Fruit fly (Drosophila melanogaster) whole organism, embryonic: ENCODE data around the gene His3.3A.

Experiments used
- Atf3 ChIP-seq: fragments of 200-800 bp; sonication (Bioruptor generic); optimal IDR thresholded peaks from 3 replicates; lab custom pipeline; 2016; ENCODE audit warnings: missing biosample characterization, missing genetic modification characterization
- Awh ChIP-seq: fragments of 200-800 bp; sonication (Bioruptor generic); IDR thresholded peaks from 2 replicates; pipeline ENCODE4, ENCODE4 v1.3.6; 2022; ENCODE audit warnings: missing biosample characterization, missing genetic modification characterization
- B-H2 ChIP-seq: fragments of 200-800 bp; sonication (Bioruptor generic); optimal IDR thresholded peaks from 2 replicates; lab custom pipeline; 2018; ENCODE audit warnings: missing biosample characterization, mild to moderate bottlenecking, missing genetic modification characterization
- CG11247 ChIP-seq: fragments of 200-800 bp; sonication (Bioruptor generic); IDR thresholded peaks from 2 replicates; pipeline ENCODE4 v1.3.6; 2022; ENCODE audit warnings: missing biosample characterization, missing genetic modification characterization
- CG12219 ChIP-seq: fragments of 200-800 bp; sonication (Bioruptor generic); optimal IDR thresholded peaks from 3 replicates; lab custom pipeline; 2018; ENCODE audit warnings: missing biosample characterization, mild to moderate bottlenecking, missing genetic modification characterization
- CG12299 ChIP-seq: fragments of 200-800 bp; sonication (Bioruptor generic); optimal IDR thresholded peaks from 2 replicates; lab custom pipeline; 2018; ENCODE audit warnings: missing biosample characterization, mild to moderate bottlenecking, missing genetic modification characterization
- CG12942 ChIP-seq: fragments of 200-800 bp; sonication (Bioruptor generic); optimal IDR thresholded peaks from 3 replicates; lab custom pipeline; 2016; ENCODE audit warnings: missing biosample characterization, missing genetic modification characterization
- CG13775 ChIP-seq: fragments of 200-800 bp; sonication (Bioruptor generic); optimal IDR thresholded peaks from 3 replicates; lab custom pipeline; 2017; ENCODE audit warnings: missing biosample characterization, mild to moderate bottlenecking, missing genetic modification characterization
- CG13894 ChIP-seq: fragments of 200-800 bp; sonication (Bioruptor generic); optimal IDR thresholded peaks from 3 replicates; lab custom pipeline; 2018; ENCODE audit warnings: missing biosample characterization, mild to moderate bottlenecking, missing genetic modification characterization, moderate library complexity
- CG14860 ChIP-seq: fragments of 200-800 bp; sonication (Bioruptor generic); IDR thresholded peaks from 3 replicates; pipeline ENCODE4 v1.3.6; 2022; ENCODE audit warnings: missing biosample characterization, missing genetic modification characterization; ENCODE audit not compliant: partially characterized antibody
- CG16815 ChIP-seq: fragments of 200-800 bp; sonication (Bioruptor generic); optimal IDR thresholded peaks from 3 replicates; lab custom pipeline; 2017; ENCODE audit warnings: missing biosample characterization, mild to moderate bottlenecking, missing genetic modification characterization
- CG1792 ChIP-seq: fragments of 200-800 bp; sonication (Bioruptor generic); optimal IDR thresholded peaks from 2 replicates; lab custom pipeline; 2016; ENCODE audit warnings: missing biosample characterization, missing genetic modification characterization
- CG18011 ChIP-seq: fragments of 200-800 bp; sonication (Bioruptor generic); optimal IDR thresholded peaks from 2 replicates; lab custom pipeline; 2017; ENCODE audit warnings: missing biosample characterization, missing genetic modification characterization, mild to moderate bottlenecking, moderate library complexity, missing genotype
- CG31388 ChIP-seq: fragments of 200-800 bp; sonication (Bioruptor generic); optimal IDR thresholded peaks from 2 replicates; lab custom pipeline; 2016; ENCODE audit warnings: missing biosample characterization, missing genetic modification characterization
- CG3407 ChIP-seq: fragments of 200-800 bp; sonication (Bioruptor generic); optimal IDR thresholded peaks from 2 replicates; lab custom pipeline; 2018; ENCODE audit warnings: missing biosample characterization, mild to moderate bottlenecking, missing genetic modification characterization
- CG43689 ChIP-seq: fragments of 200-800 bp; sonication (Bioruptor generic); IDR thresholded peaks from 2 replicates; pipeline ENCODE4 v1.3.6; 2022; ENCODE audit warnings: missing biosample characterization, missing genetic modification characterization
- CG4404 ChIP-seq: fragments of 200-800 bp; sonication (Bioruptor generic); IDR thresholded peaks from 2 replicates; pipeline ENCODE4 v1.3.6; 2022; ENCODE audit warnings: missing biosample characterization, missing genetic modification characterization
- CG5180 ChIP-seq: fragments of 200-800 bp; sonication (Bioruptor generic); optimal IDR thresholded peaks from 3 replicates; lab custom pipeline; 2017; ENCODE audit warnings: missing biosample characterization, missing genetic modification characterization, mild to moderate bottlenecking, moderate library complexity, missing genetic modification reagents
- CG5953 ChIP-seq: fragments of 200-800 bp; sonication (Bioruptor generic); IDR thresholded peaks from 2 replicates; pipeline ENCODE4 v1.3.6; 2022; ENCODE audit warnings: missing biosample characterization, missing genetic modification characterization
- CG6272 ChIP-seq: fragments of 200-800 bp; sonication (Bioruptor generic); IDR thresholded peaks from 2 replicates; pipeline ENCODE4 v1.3.6; 2022; ENCODE audit warnings: missing biosample characterization, missing genetic modification characterization
- CG6765 ChIP-seq: fragments of 200-800 bp; sonication (Bioruptor generic); optimal IDR thresholded peaks from 3 replicates; lab custom pipeline; 2017; ENCODE audit warnings: missing biosample characterization, mild to moderate bottlenecking, missing genetic modification characterization
- CG6791 ChIP-seq: fragments of 200-800 bp; sonication (Bioruptor generic); IDR thresholded peaks from 3 replicates; pipeline ENCODE4 v1.3.6; 2022; ENCODE audit warnings: missing biosample characterization, missing genetic modification characterization; ENCODE audit not compliant: partially characterized antibody
- CG7372 ChIP-seq: fragments of 200-800 bp; sonication (Bioruptor generic); IDR thresholded peaks from 2 replicates; pipeline ENCODE4 v1.3.6; 2022; ENCODE audit warnings: missing biosample characterization, missing genetic modification characterization
- CG7556 ChIP-seq: fragments of 200-800 bp; sonication (Bioruptor generic); optimal IDR thresholded peaks from 2 replicates; lab custom pipeline; 2017; ENCODE audit warnings: missing biosample characterization, mild to moderate bottlenecking, missing genetic modification characterization
- CG8089 ChIP-seq: fragments of 200-800 bp; sonication (Bioruptor generic); optimal IDR thresholded peaks from 3 replicates; lab custom pipeline; 2016; ENCODE audit warnings: missing biosample characterization, missing genetic modification characterization
- CHES-1-like ChIP-seq: fragments of 200-800 bp; sonication (Bioruptor generic); optimal IDR thresholded peaks from 2 replicates; lab custom pipeline; 2016; ENCODE audit warnings: missing biosample characterization, missing genetic modification characterization
- Dek ChIP-seq: fragments of 200-800 bp; sonication (Bioruptor generic); optimal IDR thresholded peaks from 3 replicates; lab custom pipeline; 2019; ENCODE audit warnings: missing biosample characterization, mild to moderate bottlenecking, missing genetic modification characterization, moderate library complexity
- Dip3 ChIP-seq: fragments of 200-800 bp; sonication (Bioruptor generic); optimal IDR thresholded peaks from 3 replicates; lab custom pipeline; 2016; ENCODE audit warnings: missing biosample characterization, missing genetic modification characterization
- ERR ChIP-seq: fragments of 200-800 bp; sonication (Bioruptor generic); optimal IDR thresholded peaks from 2 replicates; lab custom pipeline; 2016; ENCODE audit warnings: missing biosample characterization, missing genetic modification characterization
- Fer3 ChIP-seq: fragments of 200-800 bp; sonication (Bioruptor generic); optimal IDR thresholded peaks from 2 replicates; lab custom pipeline; 2018; ENCODE audit warnings: missing biosample characterization, mild to moderate bottlenecking, missing genetic modification characterization, moderate library complexity
- Gug ChIP-seq: fragments of 200-800 bp; sonication (Bioruptor generic); IDR thresholded peaks from 4 replicates; pipeline ENCODE4 v1.3.6; 2022; ENCODE audit warnings: missing biosample characterization, missing genetic modification characterization
- Hand ChIP-seq: fragments of 200-800 bp; sonication (Bioruptor generic); optimal IDR thresholded peaks from 2 replicates; lab custom pipeline; 2017; ENCODE audit warnings: mild to moderate bottlenecking, missing biosample characterization, missing genetic modification reagents, missing genetic modification characterization
- Hr51 ChIP-seq, 2 experiments: fragments of 200-800 bp; sonication (Bioruptor generic); optimal IDR thresholded peaks; 2 replicates in 1 of 2; 3 replicates in 1 of 2; lab custom pipeline; 2016 to 2018; ENCODE audit warnings: missing biosample characterization in 2 of 2, missing genetic modification characterization in 2 of 2, mild to moderate bottlenecking in 1 of 2, moderate library complexity in 1 of 2
- Meics ChIP-seq: fragments of 200-800 bp; sonication (Bioruptor generic); optimal IDR thresholded peaks from 2 replicates; lab custom pipeline; 2017; ENCODE audit warnings: missing biosample characterization, mild to moderate bottlenecking, missing genetic modification characterization
- Rfx ChIP-seq: fragments of 200-800 bp; sonication (Bioruptor generic); IDR thresholded peaks from 2 replicates; pipeline ENCODE4 v1.3.6; 2022; ENCODE audit warnings: missing biosample characterization, missing genetic modification characterization
- Scr ChIP-seq: fragments of 200-800 bp; sonication (Bioruptor generic); IDR thresholded peaks from 2 replicates; pipeline ENCODE4 v1.3.6; 2022; ENCODE audit warnings: missing biosample characterization, missing genetic modification characterization; ENCODE audit not compliant: partially characterized antibody
- Sox102F ChIP-seq: fragments of 200-800 bp; sonication (Bioruptor generic); optimal IDR thresholded peaks from 2 replicates; lab custom pipeline; 2018; ENCODE audit warnings: missing biosample characterization, mild to moderate bottlenecking, missing genetic modification characterization, moderate library complexity
- Usf ChIP-seq: fragments of 200-800 bp; sonication (Bioruptor generic); optimal IDR thresholded peaks from 2 replicates; lab custom pipeline; 2017; ENCODE audit warnings: missing genotype, missing biosample characterization, missing genetic modification characterization
- al ChIP-seq: fragments of 200-800 bp; sonication (Bioruptor generic); IDR thresholded peaks from 2 replicates; pipeline ENCODE4 v1.3.6; 2022; ENCODE audit warnings: missing biosample characterization, missing genetic modification characterization
- btn ChIP-seq: fragments of 200-800 bp; sonication (Bioruptor generic); optimal IDR thresholded peaks from 2 replicates; lab custom pipeline; 2016; ENCODE audit warnings: missing biosample characterization, missing genetic modification characterization
- crol ChIP-seq: fragments of 200-800 bp; sonication (Bioruptor generic); IDR thresholded peaks from 2 replicates; pipeline ENCODE4 v1.3.6; 2022; ENCODE audit warnings: missing biosample characterization, missing genetic modification characterization
- danr ChIP-seq: fragments of 200-800 bp; sonication (Bioruptor generic); IDR thresholded peaks from 2 replicates; pipeline ENCODE4 v1.3.6; 2022; ENCODE audit warnings: missing biosample characterization, missing genetic modification characterization
- jing ChIP-seq: fragments of 200-800 bp; sonication (Bioruptor generic); optimal IDR thresholded peaks from 2 replicates; lab custom pipeline; 2018; ENCODE audit warnings: missing biosample characterization, mild to moderate bottlenecking, missing genetic modification characterization
- pita ChIP-seq: fragments of 200-800 bp; sonication (Bioruptor generic); optimal IDR thresholded peaks from 2 replicates; lab custom pipeline; 2017; ENCODE audit warnings: missing biosample characterization, mild to moderate bottlenecking, missing genetic modification characterization
- repo ChIP-seq: fragments of 200-800 bp; sonication (Bioruptor generic); optimal IDR thresholded peaks from 2 replicates; lab custom pipeline; 2016; ENCODE audit warnings: missing biosample characterization, missing genetic modification characterization
- sim ChIP-seq: fragments of 200-800 bp; sonication (Bioruptor generic); IDR thresholded peaks from 2 replicates; pipeline ENCODE4 v1.3.6; 2022; ENCODE audit warnings: missing biosample characterization, missing genetic modification characterization
- slbo ChIP-seq: fragments of 200-800 bp; sonication (Bioruptor generic); IDR thresholded peaks from 2 replicates; pipeline ENCODE4 v1.3.6; 2022; ENCODE audit warnings: missing biosample characterization, missing genetic modification characterization
- toy ChIP-seq: fragments of 200-800 bp; sonication (Bioruptor generic); IDR thresholded peaks from 2 replicates; pipeline ENCODE4 v1.3.6; 2022; ENCODE audit warnings: missing biosample characterization, missing genetic modification characterization
- tup ChIP-seq: fragments of 200-800 bp; sonication (Bioruptor generic); optimal IDR thresholded peaks from 2 replicates; lab custom pipeline; 2016; ENCODE audit warnings: missing biosample characterization, mild to moderate bottlenecking, missing genetic modification characterization, moderate library complexity
- zen ChIP-seq: fragments of 200-800 bp; sonication (Bioruptor generic); optimal IDR thresholded peaks from 3 replicates; lab custom pipeline; 2018; ENCODE audit warnings: missing biosample characterization, mild to moderate bottlenecking, missing genetic modification characterization, moderate library complexity

The His3.3A gene

dm6 chr2L:5044892-5045619 lies 9.8 kb upstream of the His3.3A start (continued):
- TF ChIP-seq Usf (GFP tag; lab: Kevin White, UChicago) (no peak), CG16815 (GFP tag; lab: Kevin White, UChicago) (peak; percentile 1), pita (GFP tag; lab: Kevin White, UChicago) (no peak), CG4404 (GFP tag; lab: Robert Waterston, UW) (peak; percentile 27; the same call in 1 of the 2 replicates), repo (GFP tag; lab: Kevin White, UChicago) (peak; percentile 48), toy (GFP tag; lab: Robert Waterston, UW) (no peak), CG8089 (GFP tag; lab: Kevin White, UChicago) (peak; percentile 13), Sox102F (GFP tag; lab: Kevin White, UChicago) (peak; percentile 67), al (GFP tag; lab: Robert Waterston, UW) (no peak), CG5180 (peak; percentile 26), slbo (peak; percentile 69), danr (GFP tag; lab: Robert Waterston, UW) (peak; percentile 11; the same call in 1 of the 2 replicates), CG3407 (GFP tag; lab: Kevin White, UChicago) (peak; percentile 21), CG14860 (no peak), crol (no peak), CG31388 (GFP tag; lab: Kevin White, UChicago) (no peak), jing (GFP tag; lab: Kevin White, UChicago) (no peak), CG12299 (tag; lab: Kevin White, UChicago) (no peak), Hr51 (GFP tag; optimal IDR thresholded peaks at IDR 0.05; lab: Kevin White, UChicago) (peak; percentile 7 to 73), Dip3 (no peak), Meics (GFP tag; lab: Kevin White, UChicago) (peak; percentile 68), Hand (GFP tag; lab: Kevin White, UChicago) (no peak), CG7556 (peak; percentile 78), CG7372 (GFP tag; lab: Robert Waterston, UW) (no peak), Scr (GFP tag; lab: Robert Waterston, UW) (no peak), Fer3 (peak; percentile 21), CHES-1-like (no peak), zen (tag; lab: Kevin White, UChicago) (no peak), CG12219 (GFP tag; lab: Kevin White, UChicago) (no peak), CG6765 (GFP tag; lab: Kevin White, UChicago) (peak; percentile 26), Rfx (GFP tag; lab: Robert Waterston, UW) (peak; percentile 63), Awh (GFP tag; lab: Robert Waterston, UW) (peak; percentile 65), B-H2 (GFP tag; lab: Kevin White, UChicago) (no peak), CG18011 (no peak), CG13775 (GFP tag; lab: Kevin White, UChicago) (peak; percentile 67), CG12942 (GFP tag; lab: Kevin White, UChicago) (peak; percentile 36), CG5953 (GFP tag; lab: Robert Waterston, UW) (peak; percentile 49; the same call in 1 of the 2 replicates), ERR (no peak), CG43689 (GFP tag; lab: Robert Waterston, UW) (no peak), btn (GFP tag; lab: Kevin White, UChicago) (no peak), Dek (tag; lab: Kevin White, UChicago) (peak; percentile 34), CG6791 (GFP tag; lab: Robert Waterston, UW) (no peak), Atf3 (GFP tag; lab: Kevin White, UChicago) (peak; percentile 5), CG11247 (GFP tag; lab: Robert Waterston, UW) (peak; percentile 16; the same call in 1 of the 2 replicates), CG6272 (GFP tag; lab: Robert Waterston, UW) (peak; percentile 69), CG13894 (tag; lab: Kevin White, UChicago) (no peak), sim (GFP tag; lab: Robert Waterston, UW) (no peak), Gug (GFP tag; lab: Robert Waterston, UW) (peak; percentile 85), tup (GFP tag; lab: Kevin White, UChicago) (no peak), CG1792 (GFP tag; lab: Kevin White, UChicago) (no peak)
